Fruit fly (Drosophila melanogaster) whole organism, pupa: ENCODE measurements around the gene mAChR-C.

ENCODE experiments used
- CG10348 ChIP-seq: fragments of 200-800 bp; sonication (Bioruptor generic); IDR thresholded peaks from 2 replicates; pipeline ENCODE4 v1.3.6; 2022; ENCODE audit warnings: missing biosample characterization, missing genetic modification characterization
- CG14655 ChIP-seq: fragments of 200-800 bp; sonication (Bioruptor generic); optimal IDR thresholded peaks from 3 replicates; lab custom pipeline; 2017; ENCODE audit warnings: mild to moderate bottlenecking, missing biosample characterization, missing genetic modification reagents, missing genetic modification characterization
- CG15710 ChIP-seq: fragments of 200-800 bp; sonication (Bioruptor generic); optimal IDR thresholded peaks from 2 replicates; lab custom pipeline; 2018; ENCODE audit warnings: missing biosample characterization, mild to moderate bottlenecking, missing genetic modification characterization, moderate library complexity
- CG4496 ChIP-seq: fragments of 200-800 bp; sonication (Bioruptor generic); IDR thresholded peaks from 3 replicates; pipeline ENCODE4 v1.3.6; 2022; ENCODE audit warnings: missing biosample characterization, missing genetic modification characterization
- CG8301 ChIP-seq: fragments of 200-800 bp; sonication (Bioruptor generic); optimal IDR thresholded peaks from 2 replicates; lab custom pipeline; 2018; ENCODE audit warnings: missing biosample characterization, mild to moderate bottlenecking, missing genetic modification characterization
- CG9948 ChIP-seq: fragments of 200-800 bp; sonication (Bioruptor generic); optimal IDR thresholded peaks from 2 replicates; lab custom pipeline; 2018; ENCODE audit warnings: missing biosample characterization, mild to moderate bottlenecking, missing genetic modification characterization, moderate library complexity
- D1 ChIP-seq: fragments of 200-800 bp; sonication (Bioruptor generic); optimal IDR thresholded peaks from 2 replicates; lab custom pipeline; 2018; ENCODE audit warnings: missing biosample characterization, mild to moderate bottlenecking, missing genetic modification characterization, moderate library complexity
- EcR ChIP-seq: fragments of 200-800 bp; sonication (Bioruptor generic); optimal IDR thresholded peaks from 3 replicates; lab custom pipeline; 2019; ENCODE audit warnings: missing biosample characterization, missing genetic modification characterization, mild to moderate bottlenecking, moderate library complexity, missing genetic modification reagents
- Ets98B ChIP-seq: fragments of 200-800 bp; sonication (Bioruptor generic); IDR thresholded peaks from 2 replicates; pipeline ENCODE4 v1.3.6; 2022; ENCODE audit warnings: missing biosample characterization, missing genetic modification characterization
- Snoo ChIP-seq: fragments of 200-800 bp; sonication (Bioruptor generic); optimal IDR thresholded peaks from 3 replicates; lab custom pipeline; 2017; ENCODE audit warnings: missing biosample characterization, mild to moderate bottlenecking, missing genetic modification characterization, inconsistent platforms
- fd96Ca ChIP-seq: fragments of 200-800 bp; sonication (Bioruptor generic); IDR thresholded peaks from 3 replicates; pipeline ENCODE4 v1.3.6; 2022; ENCODE audit warnings: missing biosample characterization, missing genetic modification characterization
- gl ChIP-seq: fragments of 200-800 bp; sonication (Bioruptor generic); optimal IDR thresholded peaks from 2 replicates; lab custom pipeline; 2018; ENCODE audit warnings: missing biosample characterization, mild to moderate bottlenecking, missing genetic modification characterization
- rn ChIP-seq: fragments of 200-800 bp; sonication (Bioruptor generic); IDR thresholded peaks from 2 replicates; pipeline ENCODE4 v1.3.6; 2022; ENCODE audit warnings: missing biosample characterization, missing genetic modification characterization

DNA sequence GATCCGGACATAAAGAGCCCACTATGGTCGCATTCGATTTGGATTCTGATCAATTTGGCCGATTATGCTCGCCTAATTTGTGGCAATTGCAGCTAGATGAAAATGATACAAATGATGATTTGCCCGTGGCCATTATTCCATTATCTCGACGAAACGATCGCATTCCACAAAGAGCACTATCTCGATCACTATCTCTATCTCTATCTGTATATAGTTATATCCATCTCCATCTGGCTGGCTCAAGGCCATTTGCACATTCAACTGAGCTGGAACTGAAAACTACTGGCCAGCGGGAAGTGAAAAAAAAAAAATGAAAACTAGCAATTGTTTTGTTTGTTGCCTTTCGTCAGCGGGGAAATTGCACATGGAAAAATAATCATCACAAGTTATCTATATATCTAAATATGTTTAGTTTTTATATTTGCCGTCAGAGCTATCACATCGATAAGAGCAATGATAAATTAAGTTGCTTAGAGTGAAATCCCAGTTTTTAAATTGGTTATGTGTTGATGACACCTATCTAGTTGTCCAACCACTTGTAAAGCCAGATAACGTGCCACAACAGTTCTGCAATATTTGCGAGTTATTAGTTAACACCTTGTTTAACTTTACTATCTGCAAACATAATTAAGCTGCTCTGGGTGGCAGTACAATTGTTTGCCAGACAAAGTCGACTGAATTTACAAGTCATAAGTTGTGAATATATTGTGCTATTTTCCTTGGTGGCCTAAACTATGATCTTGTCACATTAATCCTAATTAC is 33.0 kb downstream of the mAChR-C start:
- TF ChIP-seq EcR (GFP tag; lab: Kevin White, UChicago) = no peak
- no peak for TF ChIP-seq CG9948 (tag; lab: Kevin White, UChicago)
- TF ChIP-seq CG15710 = no peak
- no peak for TF ChIP-seq CG10348
- TF ChIP-seq Ets98B (GFP tag; lab: Robert Waterston, UW) = no peak
- TF ChIP-seq CG8301 (tag; lab: Kevin White, UChicago) = no peak
- TF ChIP-seq Snoo (tag; lab: Kevin White, UChicago) = no peak
- no peak for TF ChIP-seq CG14655
- no peak for TF ChIP-seq D1 (tag; lab: Kevin White, UChicago)
- TF ChIP-seq fd96Ca = no peak
- no peak for TF ChIP-seq gl (tag; lab: Kevin White, UChicago)
- no peak for TF ChIP-seq CG4496 (GFP tag; lab: Robert Waterston, UW)
- TF ChIP-seq rn = no peak
